Worm (Caenorhabditis elegans): ENCODE data around the gene F59B10.5.

The F59B10.5 gene

ce11 chrII:10537571-10537970 lies 14.1 kb upstream of the F59B10.5 start, which contains the start of gene R166.2:
Gene R166.2, minus strand, starts transcription at chrII:10537671.
- TF ChIP-seq elt-2 (tag; optimal IDR thresholded peaks at IDR 0.05) (no peak), nhr-76 (tag; optimal IDR thresholded peaks at IDR 0.05) (no peak), lin-39 (tag; optimal IDR thresholded peaks at IDR 0.05) (no peak), egl-5 (tag; optimal IDR thresholded peaks at IDR 0.05) (no peak), jun-1 (tag; optimal IDR thresholded peaks at IDR 0.05) (no peak), daf-12 (tag; optimal IDR thresholded peaks at IDR 0.05) (no peak), unc-39 (tag; optimal IDR thresholded peaks at IDR 0.05) (no peak), R02D3.7 (tag; optimal IDR thresholded peaks at IDR 0.05) (no peak), hmg-11 (tag; optimal IDR thresholded peaks at IDR 0.05) (no peak), nhr-237 (tag; optimal IDR thresholded peaks at IDR 0.05) (no peak), nhr-67 (tag; optimal IDR thresholded peaks at IDR 0.05) (no peak), nhr-12 (tag; optimal IDR thresholded peaks at IDR 0.05) (no peak), lin-15B (tag; optimal IDR thresholded peaks at IDR 0.05) (no peak), ceh-9 (tag; optimal IDR thresholded peaks at IDR 0.05) (no peak), nhr-43 (tag; optimal IDR thresholded peaks at IDR 0.05; ENCODE audit: poor library complexity, severe bottlenecking) (no peak), skn-1 (tag; optimal IDR thresholded peaks at IDR 0.05) (no peak)

ce11 chrII:10533985-10534384 lies 10.5 kb upstream of the F59B10.5 start:
- TF ChIP-seq tbx-2 (tag; optimal IDR thresholded peaks at IDR 0.05) = no peak
- TF ChIP-seq nhr-237 (tag; optimal IDR thresholded peaks at IDR 0.05) = no peak
- no peak for TF ChIP-seq ama-1 (optimal IDR thresholded peaks at IDR 0.05)

- no peak for TF ChIP-seq lin-39 (tag; optimal IDR thresholded peaks at IDR 0.05)
- no peak for TF ChIP-seq elt-3 (tag; optimal IDR thresholded peaks at IDR 0.05)
- TF ChIP-seq lin-15B (tag; optimal IDR thresholded peaks at IDR 0.05) = no peak
- no peak for TF ChIP-seq ztf-11 (tag; optimal IDR thresholded peaks at IDR 0.05)
- no peak for TF ChIP-seq hmg-11 (tag; optimal IDR thresholded peaks at IDR 0.05)
- TF ChIP-seq elt-1 (tag; optimal IDR thresholded peaks at IDR 0.05) = no peak
- TF ChIP-seq daf-12 (tag; optimal IDR thresholded peaks at IDR 0.05) = no peak
- no peak for TF ChIP-seq nhr-77 (tag; optimal IDR thresholded peaks at IDR 0.05)
- TF ChIP-seq ama-1 (optimal IDR thresholded peaks at IDR 0.05) = no peak
- no peak for TF ChIP-seq lsy-12 (tag; optimal IDR thresholded peaks at IDR 0.05)
- no peak for TF ChIP-seq nhr-12 (tag; optimal IDR thresholded peaks at IDR 0.05)
- no peak for TF ChIP-seq skn-1 (tag; optimal IDR thresholded peaks at IDR 0.05)
- no peak for TF ChIP-seq ztf-4 (tag; optimal IDR thresholded peaks at IDR 0.05)
- TF ChIP-seq pqm-1 (tag; optimal IDR thresholded peaks at IDR 0.05) = no peak
- TF ChIP-seq egl-27 (tag; optimal IDR thresholded peaks at IDR 0.05) = no peak
- TF ChIP-seq nhr-28 (tag; optimal IDR thresholded peaks at IDR 0.05) = no peak
Measured at ce11 chrII:10531604-10532003, 8.1 kb upstream of the F59B10.5 start.

ce11 chrII:10530907-10531306 lies 7.4 kb upstream of the F59B10.5 start:
- TF ChIP-seq lsy-12 (tag; optimal IDR thresholded peaks at IDR 0.05) (no peak), elt-3 (tag; optimal IDR thresholded peaks at IDR 0.05) (no peak), nhr-76 (tag; optimal IDR thresholded peaks at IDR 0.05) (no peak)

- TF ChIP-seq tbx-2 (tag; optimal IDR thresholded peaks at IDR 0.05) (peak; percentile 29), unc-62 (GFP tag; optimal IDR thresholded peaks at IDR 0.05) (no peak), R02D3.7 (tag; optimal IDR thresholded peaks at IDR 0.05) (no peak), hmg-11 (tag; optimal IDR thresholded peaks at IDR 0.05) (peak; percentile 56), pha-4 (tag; optimal IDR thresholded peaks at IDR 0.05) (peak; percentile 89)
Measured at ce11 chrII:10529218-10529751, 5.8 kb upstream of the F59B10.5 start.

- TF ChIP-seq zag-1 (tag; optimal IDR thresholded peaks at IDR 0.05) (no peak), aly-2 (tag; optimal IDR thresholded peaks at IDR 0.05) (no peak), nfya-1 (tag; optimal IDR thresholded peaks at IDR 0.05; ENCODE audit: insufficient read depth) (peak; percentile 50), lsy-12 (tag; optimal IDR thresholded peaks at IDR 0.05) (no peak), hmg-11 (tag; optimal IDR thresholded peaks at IDR 0.05) (peak; percentile 87), fkh-10 (GFP tag; optimal IDR thresholded peaks at IDR 0.05) (no peak), ceh-16 (tag; optimal IDR thresholded peaks at IDR 0.05) (no peak), elt-2 (tag; optimal IDR thresholded peaks at IDR 0.05) (peak; percentile 52), ama-1 (optimal IDR thresholded peaks at IDR 0.05) (no peak), egl-5 (tag; optimal IDR thresholded peaks at IDR 0.05) (no peak), ztf-4 (tag; optimal IDR thresholded peaks at IDR 0.05) (no peak), pha-4 (tag; optimal IDR thresholded peaks at IDR 0.05) (peak; percentile 22), tbx-2 (tag; optimal IDR thresholded peaks at IDR 0.05) (peak; percentile 23), nhr-77 (tag; optimal IDR thresholded peaks at IDR 0.05) (no peak), eor-1 (tag; optimal IDR thresholded peaks at IDR 0.05) (no peak), mml-1 (tag; optimal IDR thresholded peaks at IDR 0.05) (no peak), R02D3.7 (tag; optimal IDR thresholded peaks at IDR 0.05) (no peak), fkh-2 (tag; optimal IDR thresholded peaks at IDR 0.05) (no peak), nhr-23 (tag; optimal IDR thresholded peaks at IDR 0.05) (no peak), elt-3 (tag; optimal IDR thresholded peaks at IDR 0.05) (peak in 1 of 3 experiments; percentile 34), egl-27 (tag; optimal IDR thresholded peaks at IDR 0.05) (no peak), mdl-1 (tag; optimal IDR thresholded peaks at IDR 0.05) (peak; percentile 9), lin-39 (tag; optimal IDR thresholded peaks at IDR 0.05) (peak; percentile 77), unc-39 (tag; optimal IDR thresholded peaks at IDR 0.05) (no peak), ceh-28 (tag; optimal IDR thresholded peaks at IDR 0.05) (no peak), nhr-67 (tag; optimal IDR thresholded peaks at IDR 0.05) (no peak), nhr-237 (tag; optimal IDR thresholded peaks at IDR 0.05) (no peak)
Measured at ce11 chrII:10527649-10528134, 4.2 kb upstream of the F59B10.5 start, which contains the start of gene mab-10. Gene mab-10, plus strand, starts transcription at chrII:10528084.

All from whole organism, L3 larva.